Worm (Caenorhabditis elegans) whole organism, midembryonic: ENCODE data around the gene nkat-1.

Source experiments
- T22C8.4 ChIP-seq: fragments of 200-800 bp; sonication (Bioruptor generic); IDR thresholded peaks from 2 replicates; pipeline ENCODE4 v1.3.6; 2022; ENCODE audit warnings: missing genetic modification characterization, missing compliant biosample characterization
- cog-1 ChIP-seq: sonication (generic microtip); optimal IDR thresholded peaks from 2 replicates; lab custom pipeline; 2016; ENCODE audit warnings: missing genetic modification characterization, missing compliant biosample characterization
- flt-1 ChIP-seq: fragments of 200-800 bp; sonication (Bioruptor generic); IDR thresholded peaks from 2 replicates; pipeline ENCODE4 v1.3.6; 2022; ENCODE audit warnings: missing genetic modification characterization, missing compliant biosample characterization
- med-1 ChIP-seq: sonication (generic microtip); optimal IDR thresholded peaks from 2 replicates; lab custom pipeline; 2017; ENCODE audit warnings: missing genetic modification characterization, mild to moderate bottlenecking, missing compliant biosample characterization, antibody characterized with exemption, missing genetic modification reagents; ENCODE audit not compliant: insufficient read depth
- ref-1 ChIP-seq: fragments of 200-800 bp; sonication (Bioruptor generic); conservative IDR thresholded peaks from 2 replicates; pipeline ENCODE4 v1.3.6; 2022; ENCODE audit warnings: missing genetic modification reagents, missing genetic modification characterization, missing compliant biosample characterization
- tab-1 ChIP-seq: fragments of 200-800 bp; sonication (Bioruptor generic); IDR thresholded peaks from 2 replicates; pipeline ENCODE4 v1.3.6; 2022; ENCODE audit warnings: missing genetic modification characterization, missing compliant biosample characterization
- ztf-23 ChIP-seq: fragments of 200-800 bp; sonication (Bioruptor generic); IDR thresholded peaks from 2 replicates; pipeline ENCODE4 v1.3.6; 2022; ENCODE audit warnings: missing genetic modification reagents, missing genetic modification characterization, missing compliant biosample characterization

DNA sequence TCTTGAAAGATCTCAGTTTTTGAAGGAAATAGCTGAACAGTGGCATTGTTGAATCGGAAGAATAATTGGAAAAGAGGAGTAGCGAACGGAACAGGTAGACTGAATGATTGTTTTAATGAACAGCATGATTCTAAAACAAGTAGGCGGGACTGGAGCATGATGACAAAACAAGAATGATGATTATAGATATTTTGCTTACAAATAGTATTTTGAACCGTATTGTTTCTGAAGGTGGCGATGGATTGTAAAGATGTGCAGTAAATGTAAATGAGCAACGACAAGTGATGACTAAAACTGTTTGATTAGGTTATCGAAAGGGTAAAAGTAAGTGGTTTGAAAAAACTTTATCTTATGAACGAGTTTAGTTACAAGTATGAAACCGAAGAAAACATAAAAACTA is 5.7 kb downstream of the nkat-1 start, which contains the start of gene F28H6.8:
- TF ChIP-seq ztf-23 (GFP tag; lab: Robert Waterston, UW) = no peak
- TF ChIP-seq tab-1 (GFP tag; lab: Robert Waterston, UW) = no peak
- TF ChIP-seq ref-1 = no peak
- TF ChIP-seq T22C8.4 (GFP tag; lab: Robert Waterston, UW) = no peak
- TF ChIP-seq flt-1 (GFP tag; lab: Robert Waterston, UW) = no peak
- TF ChIP-seq med-1 = no peak
- TF ChIP-seq cog-1 (tag; lab: Kevin White, UChicago) = no peak
